Fruit fly (Drosophila melanogaster): ENCODE measurements around the gene eIF5B.

- no peak for TF ChIP-seq TFAM (GFP tag; optimal IDR thresholded peaks at IDR 0.05)
- no peak for TF ChIP-seq Lim3 (GFP tag; IDR thresholded peaks at IDR 0.05)
- TF ChIP-seq tll (GFP tag; optimal IDR thresholded peaks at IDR 0.05): peak in 1 of 2 experiments; percentile 69
- no peak for TF ChIP-seq NK7.1 (GFP tag; optimal IDR thresholded peaks at IDR 0.05)
- no peak for TF ChIP-seq Hr39 (optimal IDR thresholded peaks at IDR 0.05)
These were observed 49.7 kb downstream of the eIF5B start for dm6 chr3L:3410978-3411629.
